Fruit fly (Drosophila melanogaster) whole organism, prepupa: Measurements from ENCODE around the gene CG13116.

Experiments
- CG6808 ChIP-seq: fragments of 200-800 bp; sonication (Bioruptor generic); optimal IDR thresholded peaks from 3 replicates; lab custom pipeline; 2017; ENCODE audit warnings: missing biosample characterization, missing genetic modification characterization, mild to moderate bottlenecking, moderate library complexity, missing genetic modification reagents
- Gug ChIP-seq: fragments of 200-800 bp; sonication (Bioruptor generic); IDR thresholded peaks from 2 replicates; pipeline ENCODE4 v1.3.6; 2022; ENCODE audit warnings: missing biosample characterization, missing genetic modification characterization
- ss ChIP-seq, 2 experiments: fragments of 200-800 bp; sonication (Bioruptor generic); optimal IDR thresholded peaks; 2 replicates in 1 of 2; 3 replicates in 1 of 2; lab custom pipeline; 2017 to 2018; ENCODE audit warnings: mild to moderate bottlenecking in 2 of 2, missing biosample characterization in 2 of 2, missing genetic modification characterization in 2 of 2, moderate library complexity in 1 of 2

DNA sequence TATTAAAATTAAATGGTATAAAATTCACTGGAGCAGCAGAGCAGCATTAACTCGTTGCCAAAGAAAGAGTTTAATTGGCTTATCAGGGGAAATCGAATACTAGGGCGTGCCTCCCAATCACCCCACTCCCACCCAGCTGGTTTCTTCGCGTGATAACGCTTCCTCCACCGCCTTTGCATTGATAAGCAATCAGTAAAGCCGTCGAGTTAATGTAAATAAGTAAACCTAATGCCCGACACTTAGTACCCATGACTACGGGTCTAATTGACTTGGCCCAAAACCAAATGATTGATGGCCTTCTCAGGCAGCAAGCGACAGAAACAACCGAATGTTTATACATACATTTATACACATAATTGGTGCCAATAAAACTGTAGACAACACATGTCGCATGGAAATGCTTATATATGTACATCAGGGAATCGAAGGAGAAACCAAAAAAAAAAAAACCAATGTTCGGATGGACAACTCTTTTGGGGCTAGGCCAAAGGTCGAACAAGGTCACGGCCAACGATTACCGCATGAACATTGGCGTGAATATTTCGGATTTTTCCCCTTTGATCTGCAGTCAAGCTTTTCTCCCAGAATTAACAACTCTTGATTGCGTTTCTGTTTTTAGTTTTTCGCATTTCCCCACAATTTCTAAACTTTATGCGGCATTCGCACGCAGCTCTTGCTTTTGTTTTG is 35.7 kb upstream of the CG13116 start:
- TF ChIP-seq Gug (GFP tag; lab: Robert Waterston, UW) = no peak
- no peak for TF ChIP-seq CG6808
- no peak for TF ChIP-seq ss (GFP tag; optimal IDR thresholded peaks at IDR 0.05; lab: Kevin White, UChicago)
